Fruit fly (Drosophila melanogaster) whole organism, wandering third instar larva: ENCODE results near the gene CG13694.
A peak's percentile ranks its signal among the peaks of the same experiment; 100 is the strongest.

Experiments used
- Abd-B ChIP-seq: fragments of >200 bp; optimal IDR thresholded peaks from 2 replicates; lab custom pipeline; 2017; ENCODE audit warnings: missing biosample characterization, missing genetic modification characterization
- CG32264 ChIP-seq: fragments of 200-800 bp; sonication (Bioruptor generic); optimal IDR thresholded peaks from 2 replicates; lab custom pipeline; 2016; ENCODE audit warnings: missing biosample characterization, missing genetic modification characterization
- CG9705 ChIP-seq: fragments of 200-800 bp; sonication (Bioruptor generic); optimal IDR thresholded peaks from 2 replicates; lab custom pipeline; 2018; ENCODE audit warnings: missing biosample characterization, mild to moderate bottlenecking, missing genetic modification characterization
- CrebA ChIP-seq: fragments of 200-800 bp; sonication (Bioruptor generic); optimal IDR thresholded peaks from 2 replicates; lab custom pipeline; 2016; ENCODE audit warnings: missing biosample characterization, mild to moderate bottlenecking, missing genetic modification characterization, borderline replicate concordance
- Dfd ChIP-seq: fragments of >200 bp; optimal IDR thresholded peaks from 2 replicates; lab custom pipeline; 2017; ENCODE audit warnings: missing biosample characterization, missing genetic modification characterization
- Dif ChIP-seq: fragments of 200-275, 200-300 bp; sonication (Bioruptor generic); optimal IDR thresholded peaks from 2 replicates; lab custom pipeline; 2018; ENCODE audit warnings: missing biosample characterization, missing genetic modification characterization; ENCODE audit not compliant: partially characterized antibody
- HLH106 ChIP-seq: fragments of 200-800 bp; optimal IDR thresholded peaks from 3 replicates; lab custom pipeline; 2019; ENCODE audit warnings: missing biosample characterization, mild to moderate bottlenecking, missing genetic modification characterization, moderate library complexity
- Hnf4 ChIP-seq: fragments of 200-800 bp; sonication (Bioruptor generic); optimal IDR thresholded peaks from 2 replicates; lab custom pipeline; 2016; ENCODE audit warnings: missing biosample characterization, mild to moderate bottlenecking, missing genetic modification characterization
- Hr78 ChIP-seq: fragments of >200 bp; optimal IDR thresholded peaks from 2 replicates; lab custom pipeline; 2017; ENCODE audit warnings: missing biosample characterization, missing genetic modification characterization
- Hr83 ChIP-seq: fragments of 200-300 bp; sonication (Bioruptor generic); optimal IDR thresholded peaks from 2 replicates; lab custom pipeline; 2016; ENCODE audit warnings: missing biosample characterization, mild to moderate bottlenecking, missing genetic modification characterization, moderate library complexity; ENCODE audit not compliant: poor library complexity, severe bottlenecking
- Jra ChIP-seq: sonication (Bioruptor generic); optimal IDR thresholded peaks from 2 replicates; lab custom pipeline; 2016; ENCODE audit warnings: missing biosample characterization, missing genetic modification characterization
- Mio ChIP-seq: sonication (Bioruptor generic); optimal IDR thresholded peaks from 2 replicates; lab custom pipeline; 2016; ENCODE audit warnings: missing biosample characterization, missing genetic modification characterization
- Myc ChIP-seq: fragments of >200 bp; optimal IDR thresholded peaks from 2 replicates; lab custom pipeline; 2017
- N ChIP-seq: fragments of >200 bp; optimal IDR thresholded peaks from 2 replicates; lab custom pipeline; 2018; ENCODE audit warnings: missing biosample characterization, missing external identifiers, missing genetic modification characterization
- OdsH ChIP-seq: fragments of 200-800 bp; sonication (Bioruptor generic); optimal IDR thresholded peaks from 2 replicates; lab custom pipeline; 2016; ENCODE audit warnings: missing biosample characterization, mild to moderate bottlenecking, missing genetic modification characterization
- Rel ChIP-seq, 2 experiments: fragments of 200-800 bp; sonication (Bioruptor generic) in 1 of 2; optimal IDR thresholded peaks; 2 replicates in 1 of 2; 3 replicates in 1 of 2; lab custom pipeline; 2016 to 2019; ENCODE audit warnings: mild to moderate bottlenecking in 2 of 2, missing biosample characterization in 2 of 2, missing genetic modification characterization in 2 of 2, moderate library complexity in 1 of 2
- Sp1 ChIP-seq: fragments of 200-800 bp; sonication (Bioruptor generic); optimal IDR thresholded peaks from 3 replicates; lab custom pipeline; 2019; ENCODE audit warnings: missing biosample characterization, mild to moderate bottlenecking, missing genetic modification characterization, moderate library complexity
- Vsx2 ChIP-seq: fragments of 200-300, 225-300 bp; sonication (Bioruptor generic); optimal IDR thresholded peaks from 2 replicates; lab custom pipeline; 2018; ENCODE audit warnings: missing biosample characterization, missing genetic modification characterization; ENCODE audit not compliant: partially characterized antibody
- br ChIP-seq: fragments of 200-800 bp; sonication (Bioruptor generic); optimal IDR thresholded peaks from 2 replicates; lab custom pipeline; 2016; ENCODE audit warnings: missing biosample characterization, missing genetic modification characterization
- dl ChIP-seq, 2 experiments: fragments of 175-275, 200-275 bp in 1 of 2; fragments of 200-275 bp in 1 of 2; sonication (Bioruptor generic); optimal IDR thresholded peaks; lab custom pipeline; 2018; ENCODE audit warnings: mild to moderate bottlenecking in 2 of 2, missing biosample characterization in 2 of 2, missing genetic modification characterization in 2 of 2, moderate library complexity in 2 of 2; ENCODE audit not compliant: partially characterized antibody in 2 of 2, insufficient read depth in 1 of 2
- dmrt93B ChIP-seq: fragments of 200-800 bp; sonication (Bioruptor generic); optimal IDR thresholded peaks from 2 replicates; lab custom pipeline; 2018; ENCODE audit warnings: missing biosample characterization, mild to moderate bottlenecking, missing genetic modification characterization
- dsf ChIP-seq: sonication (Bioruptor generic); optimal IDR thresholded peaks from 2 replicates; lab custom pipeline; 2016; ENCODE audit warnings: missing biosample characterization, missing genetic modification characterization, borderline replicate concordance
- ey ChIP-seq: fragments of 200-800 bp; sonication (Bioruptor generic); optimal IDR thresholded peaks from 2 replicates; lab custom pipeline; 2016; ENCODE audit warnings: missing biosample characterization, missing genetic modification characterization
- foxo ChIP-seq, 2 experiments: fragments of 200-800 bp; sonication (Bioruptor generic); optimal IDR thresholded peaks; 2 replicates in 1 of 2; 3 replicates in 1 of 2; lab custom pipeline; 2016 to 2017; ENCODE audit warnings: missing biosample characterization in 2 of 2, missing genetic modification characterization in 2 of 2
- fru ChIP-seq: fragments of 200-800 bp; sonication (Bioruptor generic); optimal IDR thresholded peaks from 3 replicates; lab custom pipeline; 2016; ENCODE audit warnings: missing biosample characterization, mild to moderate bottlenecking, missing genetic modification characterization
- h ChIP-seq: fragments of 200-800 bp; sonication (Bioruptor generic); optimal IDR thresholded peaks from 3 replicates; lab custom pipeline; 2016; ENCODE audit warnings: missing biosample characterization, mild to moderate bottlenecking, missing genetic modification characterization
- jim ChIP-seq: fragments of 175-275, 200-325 bp; sonication (Bioruptor generic); optimal IDR thresholded peaks from 2 replicates; lab custom pipeline; 2016; ENCODE audit warnings: missing biosample characterization, mild to moderate bottlenecking, missing genetic modification characterization
- lola ChIP-seq: fragments of >200 bp; optimal IDR thresholded peaks from 2 replicates; lab custom pipeline; 2017; ENCODE audit warnings: missing biosample characterization, missing genetic modification characterization
- pan ChIP-seq: fragments of >200 bp; optimal IDR thresholded peaks from 2 replicates; lab custom pipeline; 2017
- psq ChIP-seq: fragments of 200-800 bp; sonication (Bioruptor generic); optimal IDR thresholded peaks from 3 replicates; lab custom pipeline; 2017; ENCODE audit warnings: missing biosample characterization, mild to moderate bottlenecking, missing genetic modification characterization, moderate library complexity
- rgr ChIP-seq: fragments of 200-800 bp; sonication (Bioruptor generic); optimal IDR thresholded peaks from 3 replicates; lab custom pipeline; 2016; ENCODE audit warnings: missing biosample characterization, mild to moderate bottlenecking, missing genetic modification characterization
- sage ChIP-seq: fragments of 200-800 bp; sonication (Bioruptor generic); optimal IDR thresholded peaks from 2 replicates; lab custom pipeline; 2016; ENCODE audit warnings: missing biosample characterization, mild to moderate bottlenecking, missing genetic modification characterization
- sv ChIP-seq: fragments of 200-800 bp; sonication (Bioruptor generic); optimal IDR thresholded peaks from 3 replicates; lab custom pipeline; 2016; ENCODE audit warnings: missing biosample characterization, missing genetic modification characterization
- tai ChIP-seq: sonication (Bioruptor generic); optimal IDR thresholded peaks from 2 replicates; lab custom pipeline; 2016; ENCODE audit warnings: missing biosample characterization, missing genetic modification characterization
- usp ChIP-seq: fragments of >200 bp; optimal IDR thresholded peaks from 2 replicates; lab custom pipeline; 2017; ENCODE audit warnings: missing biosample characterization, missing genetic modification characterization
- woc ChIP-seq: sonication (Bioruptor generic); optimal IDR thresholded peaks from 2 replicates; lab custom pipeline; 2016; ENCODE audit warnings: missing biosample characterization, mild to moderate bottlenecking, missing genetic modification characterization

CG13694 gene

DNA sequence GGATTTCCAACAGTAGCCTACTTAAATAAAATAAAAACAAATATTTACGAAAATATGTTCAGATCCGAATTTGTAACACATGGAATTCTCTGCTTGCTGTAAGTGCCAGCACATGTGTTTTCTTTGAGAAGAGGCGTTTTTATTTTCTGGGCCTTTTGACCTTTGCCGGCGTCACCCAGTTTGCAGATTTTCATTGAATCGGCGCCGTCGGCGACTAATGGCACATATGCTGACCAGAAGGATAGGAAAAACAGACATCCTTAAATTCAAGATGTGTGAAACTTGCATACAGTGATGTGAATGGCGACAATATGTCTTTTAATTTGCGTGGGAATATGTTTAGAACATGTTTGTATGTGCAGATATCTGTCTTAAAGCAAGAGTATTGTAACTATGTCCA, 26.2 kb downstream of the CG13694 start:
- TF ChIP-seq dmrt93B (GFP tag; lab: Kevin White, UChicago) (no peak), jim (GFP tag; lab: Kevin White, UChicago) (no peak), CG32264 (no peak), h (no peak), dsf (GFP tag; lab: Kevin White, UChicago) (no peak), Rel (GFP tag; optimal IDR thresholded peaks at IDR 0.05; lab: Kevin White, UChicago) (no peak), Rel (tag; optimal IDR thresholded peaks at IDR 0.05; lab: Kevin White, UChicago) (no peak), Mio (GFP tag; lab: Kevin White, UChicago) (no peak), Dif (GFP tag; lab: Kevin White, UChicago) (no peak), Jra (GFP tag; lab: Kevin White, UChicago) (no peak), OdsH (GFP tag; lab: Kevin White, UChicago) (no peak), CG9705 (GFP tag; lab: Kevin White, UChicago) (no peak), sv (GFP tag; lab: Kevin White, UChicago) (no peak), Hnf4 (GFP tag; lab: Kevin White, UChicago) (no peak), CrebA (GFP tag; lab: Kevin White, UChicago) (no peak), usp (GFP tag; lab: Kevin White, UChicago) (no peak), Myc (no peak), N (GFP tag; lab: Kevin White, UChicago) (no peak), sage (GFP tag; lab: Kevin White, UChicago) (no peak)

DNA sequence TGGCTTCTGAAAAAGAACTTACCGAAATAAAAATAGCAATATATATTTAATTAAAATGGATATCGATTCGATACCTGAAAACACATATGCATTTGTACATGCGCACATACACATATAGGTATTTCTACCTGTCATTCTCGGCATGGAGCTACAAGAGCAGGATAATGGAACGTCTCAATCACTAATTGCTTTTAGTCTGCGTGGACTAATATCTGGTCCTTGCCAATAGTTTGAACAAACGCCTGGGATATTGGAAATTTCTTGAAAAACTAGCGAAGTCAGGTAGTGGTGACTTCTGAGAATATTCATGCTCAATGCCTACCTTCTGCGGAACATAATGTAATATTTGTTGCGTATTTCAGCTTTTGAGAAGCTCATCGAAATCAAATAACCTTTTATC, 27.1 kb downstream of the CG13694 start:
- TF ChIP-seq Rel (GFP tag; optimal IDR thresholded peaks at IDR 0.05; lab: Kevin White, UChicago) = no peak
- no peak for TF ChIP-seq Rel (tag; optimal IDR thresholded peaks at IDR 0.05; lab: Kevin White, UChicago)
- TF ChIP-seq foxo (GFP tag; optimal IDR thresholded peaks at IDR 0.05; lab: Kevin White, UChicago) = no peak
- no peak for TF ChIP-seq Jra (GFP tag; lab: Kevin White, UChicago)
- no peak for TF ChIP-seq lola (GFP tag; lab: Kevin White, UChicago)
- TF ChIP-seq jim (GFP tag; lab: Kevin White, UChicago) = no peak
- TF ChIP-seq Myc = no peak
- TF ChIP-seq pan (lab: Kevin White, UChicago) = no peak
- no peak for TF ChIP-seq ey (GFP tag; lab: Kevin White, UChicago)
- no peak for TF ChIP-seq rgr
- no peak for TF ChIP-seq sv (GFP tag; lab: Kevin White, UChicago)
- TF ChIP-seq OdsH (GFP tag; lab: Kevin White, UChicago) = no peak

DNA sequence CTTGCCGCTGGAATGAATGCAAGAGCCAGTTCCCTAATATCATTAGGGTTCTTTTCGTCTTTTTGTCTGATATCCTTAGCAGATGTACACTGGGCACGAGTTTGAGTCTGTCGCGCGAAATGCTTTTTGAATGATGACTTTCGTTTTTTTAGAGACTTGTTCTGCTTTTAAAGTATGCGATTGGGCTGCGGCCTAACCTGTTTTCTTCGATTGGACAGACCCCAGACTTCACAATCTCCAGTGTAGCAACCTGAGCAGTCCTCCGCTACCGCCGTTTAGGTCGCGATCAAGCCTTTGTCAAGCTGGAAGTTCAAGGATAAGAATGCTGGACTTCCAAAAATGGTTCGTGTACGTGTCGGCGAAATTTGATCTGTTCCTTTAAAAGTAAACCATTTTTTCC, 27.8 kb downstream of the CG13694 start:
- TF ChIP-seq Vsx2 (GFP tag; lab: Kevin White, UChicago) (peak; percentile 67), OdsH (GFP tag; lab: Kevin White, UChicago) (peak; percentile 20), fru (GFP tag; lab: Kevin White, UChicago) (peak; percentile 54), Dif (GFP tag; lab: Kevin White, UChicago) (no peak), woc (GFP tag; lab: Kevin White, UChicago) (peak; percentile 29), rgr (peak; percentile 29), foxo (GFP tag; optimal IDR thresholded peaks at IDR 0.05; lab: Kevin White, UChicago) (peak in 1 of 2 experiments; percentile 49), h (peak; percentile 27), HLH106 (tag; lab: Kevin White, UChicago) (peak; percentile 41), CG9705 (GFP tag; lab: Kevin White, UChicago) (no peak), ey (GFP tag; lab: Kevin White, UChicago) (peak; percentile 47), br (peak; percentile 19), Jra (GFP tag; lab: Kevin White, UChicago) (no peak)

DNA sequence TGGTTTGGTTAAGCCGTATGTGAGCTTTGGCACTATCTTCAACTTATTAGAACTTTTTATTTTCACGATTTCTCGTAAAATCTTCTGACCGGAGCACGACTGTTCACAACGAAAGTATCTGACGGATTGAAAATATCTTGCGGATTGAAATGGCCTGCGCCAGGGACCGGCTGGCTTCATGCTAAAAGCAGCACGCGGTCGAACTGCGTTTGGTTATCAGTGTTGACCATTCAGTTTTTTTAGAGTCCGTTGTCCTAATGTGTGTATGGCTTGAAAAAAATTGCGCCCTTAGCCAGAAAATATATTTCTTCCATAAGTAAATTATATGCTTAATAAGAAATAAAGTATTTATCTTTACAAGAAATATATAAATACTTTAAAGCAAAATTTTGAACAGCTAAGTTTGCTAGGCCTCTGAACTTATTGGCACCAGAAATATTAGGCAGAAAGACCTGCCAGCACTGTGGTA, 29.0 kb downstream of the CG13694 start, which contains the start of gene net:
net (minus strand) TSS at position 133 of the 469 bp plus-strand sequence.
- peak; percentile 67 for TF ChIP-seq Hr83
- TF ChIP-seq Mio (GFP tag; lab: Kevin White, UChicago) = no peak
- no peak for TF ChIP-seq N (GFP tag; lab: Kevin White, UChicago)
- no peak for TF ChIP-seq Abd-B (GFP tag; lab: Kevin White, UChicago)
- no peak for TF ChIP-seq lola (GFP tag; lab: Kevin White, UChicago)
- TF ChIP-seq CG32264 = no peak
- TF ChIP-seq HLH106 (tag; lab: Kevin White, UChicago) = peak; percentile 88
- TF ChIP-seq foxo (GFP tag; optimal IDR thresholded peaks at IDR 0.05; lab: Kevin White, UChicago) = peak in 1 of 2 experiments; percentile 72
- peak; percentile 76 for TF ChIP-seq rgr
- no peak for TF ChIP-seq sage (GFP tag; lab: Kevin White, UChicago)
- peak in 1 of 2 experiments; percentile 22 for TF ChIP-seq dl (GFP tag; optimal IDR thresholded peaks at IDR 0.05; lab: Kevin White, UChicago; ENCODE audit: insufficient read depth in 1 of 2, partially characterized antibody in 2 of 2)
- TF ChIP-seq tai (GFP tag; lab: Kevin White, UChicago) = no peak
- TF ChIP-seq OdsH (GFP tag; lab: Kevin White, UChicago) = peak; percentile 57
- peak; percentile 81 for TF ChIP-seq CG9705 (GFP tag; lab: Kevin White, UChicago)
- no peak for TF ChIP-seq Hnf4 (GFP tag; lab: Kevin White, UChicago)
- TF ChIP-seq Sp1 (GFP tag; lab: Kevin White, UChicago) = peak; percentile 87
- TF ChIP-seq dmrt93B (GFP tag; lab: Kevin White, UChicago) = peak; percentile 52
- no peak for TF ChIP-seq Jra (GFP tag; lab: Kevin White, UChicago)
- peak; percentile 30 for TF ChIP-seq psq (GFP tag; lab: Kevin White, UChicago)
- TF ChIP-seq dsf (GFP tag; lab: Kevin White, UChicago) = no peak
- peak; percentile 73 for TF ChIP-seq h
- no peak for TF ChIP-seq Rel (GFP tag; optimal IDR thresholded peaks at IDR 0.05; lab: Kevin White, UChicago)
- peak; percentile 76 for TF ChIP-seq Rel (tag; optimal IDR thresholded peaks at IDR 0.05; lab: Kevin White, UChicago)
- peak; percentile 3 for TF ChIP-seq sv (GFP tag; lab: Kevin White, UChicago)
- peak; percentile 50 for TF ChIP-seq br
- TF ChIP-seq Dfd (GFP tag; lab: Kevin White, UChicago) = no peak
- TF ChIP-seq Vsx2 (GFP tag; lab: Kevin White, UChicago) = no peak
- no peak for TF ChIP-seq Hr78 (GFP tag; lab: Kevin White, UChicago)
- TF ChIP-seq Dif (GFP tag; lab: Kevin White, UChicago) = peak; percentile 62
- TF ChIP-seq ey (GFP tag; lab: Kevin White, UChicago) = peak; percentile 31
- peak; percentile 99 for TF ChIP-seq Myc
- no peak for TF ChIP-seq usp (GFP tag; lab: Kevin White, UChicago)
- peak; percentile 32 for TF ChIP-seq CrebA (GFP tag; lab: Kevin White, UChicago)
- no peak for TF ChIP-seq jim (GFP tag; lab: Kevin White, UChicago)
